Fruit fly (Drosophila melanogaster) Kc167 (cell line): Measurements from ENCODE around the gene CG3436.

ENCODE experiments used
- Myc ChIP-seq: fragments of >200 bp; optimal IDR thresholded peaks from 2 replicates; lab custom pipeline; 2017; ENCODE audit warnings: missing external identifiers
- Sin3A ChIP-seq: fragments of >200 bp; optimal IDR thresholded peaks from 2 replicates; lab custom pipeline; 2018; ENCODE audit warnings: missing external identifiers
- h ChIP-seq: fragments of >200 bp; optimal IDR thresholded peaks from 3 replicates; lab custom pipeline; 2018; ENCODE audit warnings: missing external identifiers
- insv ChIP-seq: fragments of >200 bp; optimal IDR thresholded peaks from 3 replicates; lab custom pipeline; 2018; ENCODE audit warnings: missing external identifiers
- psq ChIP-seq: fragments of >200 bp; optimal IDR thresholded peaks from 2 replicates; lab custom pipeline; 2017; ENCODE audit warnings: missing external identifiers
- ttk ChIP-seq: sonication (Bioruptor generic); optimal IDR thresholded peaks from 2 replicates; lab custom pipeline; 2017; ENCODE audit warnings: missing external identifiers

CG3436 gene

DNA sequence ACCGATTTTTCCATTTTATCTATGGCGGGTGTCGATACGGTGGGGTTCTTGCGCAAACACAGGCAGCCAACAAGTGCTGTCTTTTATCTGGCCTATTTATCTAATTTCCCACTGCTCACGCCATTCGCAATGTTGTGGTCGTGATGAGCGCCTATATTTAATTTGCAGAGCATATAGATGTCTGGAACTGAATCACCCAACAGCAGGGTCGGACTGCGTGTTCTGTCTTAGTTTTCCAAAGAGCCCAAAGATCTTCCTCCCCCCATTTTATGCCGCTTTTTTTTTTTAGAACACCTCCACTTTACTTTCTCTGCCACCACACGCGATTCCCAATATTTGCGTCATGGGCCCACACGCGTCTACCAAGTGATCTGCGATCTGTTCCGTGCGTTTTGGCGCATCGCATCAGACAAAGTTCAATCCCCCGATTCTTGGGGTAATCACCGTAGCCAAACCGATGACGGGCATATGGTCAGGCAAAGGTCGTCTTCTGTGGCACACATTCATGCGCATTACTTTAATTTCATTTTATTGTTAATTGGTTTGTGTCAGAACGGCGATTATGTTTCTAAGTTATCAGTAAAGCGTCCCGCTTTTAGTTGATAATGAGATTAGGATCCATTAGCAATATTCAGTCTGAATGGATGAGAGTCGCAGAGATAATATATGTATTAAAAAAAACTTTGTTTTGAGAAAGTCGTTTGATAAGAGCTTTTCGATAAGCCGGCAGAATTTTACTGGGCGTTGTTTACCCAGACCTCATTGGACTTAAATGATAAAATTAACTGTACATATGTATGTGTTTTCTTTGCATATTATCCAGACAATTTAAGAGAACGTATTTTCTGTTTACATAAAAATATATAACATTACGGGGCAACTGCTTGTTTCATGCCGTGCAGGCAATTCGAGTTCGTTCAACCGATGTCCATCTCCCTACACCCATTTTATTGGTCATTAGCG is 18.8 kb upstream of the CG3436 start:
- no peak for TF ChIP-seq Myc
- TF ChIP-seq Sin3A (lab: Kevin White, UChicago), result no peak
- TF ChIP-seq psq (lab: Kevin White, UChicago), result no peak
- no peak for TF ChIP-seq ttk (lab: Kevin White, UChicago)
- no peak for TF ChIP-seq h (lab: Kevin White, UChicago)
- TF ChIP-seq insv, result no peak

DNA sequence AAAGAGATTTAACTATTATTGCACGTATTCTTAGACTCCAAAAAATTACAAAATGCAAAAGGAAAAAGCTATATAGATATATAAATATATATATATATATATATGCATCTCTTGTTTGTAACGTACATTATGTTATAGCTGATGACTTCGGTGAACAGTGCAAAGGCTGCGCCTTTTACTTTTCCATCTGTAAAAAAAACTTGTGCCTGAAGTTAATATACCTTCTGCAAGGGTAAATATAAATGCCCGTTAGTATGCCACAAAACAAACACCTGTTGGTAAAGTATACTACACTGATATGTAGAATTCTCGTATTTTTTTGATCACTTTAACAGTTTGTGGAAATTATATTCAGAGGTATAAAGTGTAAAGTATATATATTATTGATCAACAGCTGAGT is 17.8 kb upstream of the CG3436 start:
- TF ChIP-seq insv, result no peak
- TF ChIP-seq psq (lab: Kevin White, UChicago), result no peak
- TF ChIP-seq h (lab: Kevin White, UChicago), result no peak
- no peak for TF ChIP-seq Myc
- no peak for TF ChIP-seq Sin3A (lab: Kevin White, UChicago)
- TF ChIP-seq ttk (lab: Kevin White, UChicago), result no peak

DNA sequence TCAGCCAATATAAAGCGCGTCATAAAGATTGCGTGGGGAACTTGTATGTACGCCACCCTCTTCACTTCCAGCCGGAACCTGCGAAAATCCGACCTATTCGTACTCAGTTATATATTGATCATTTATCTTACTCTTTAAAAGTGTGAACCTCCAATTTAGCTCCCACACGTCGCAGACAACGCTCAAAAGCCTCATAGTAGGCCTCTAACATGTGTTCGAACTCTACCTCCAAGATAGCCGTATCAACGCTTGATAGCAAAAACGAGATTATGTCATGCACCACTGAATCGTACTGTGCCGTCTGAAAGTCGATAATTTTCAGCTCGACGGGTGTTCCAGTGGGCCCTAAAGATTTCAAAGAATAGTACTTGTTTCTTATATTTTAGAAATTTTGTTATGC is 16.2 kb upstream of the CG3436 start:
- no peak for TF ChIP-seq h (lab: Kevin White, UChicago)
- no peak for TF ChIP-seq Myc
- no peak for TF ChIP-seq ttk (lab: Kevin White, UChicago)
- no peak for TF ChIP-seq Sin3A (lab: Kevin White, UChicago)
- no peak for TF ChIP-seq psq (lab: Kevin White, UChicago)
- TF ChIP-seq insv, result no peak

DNA sequence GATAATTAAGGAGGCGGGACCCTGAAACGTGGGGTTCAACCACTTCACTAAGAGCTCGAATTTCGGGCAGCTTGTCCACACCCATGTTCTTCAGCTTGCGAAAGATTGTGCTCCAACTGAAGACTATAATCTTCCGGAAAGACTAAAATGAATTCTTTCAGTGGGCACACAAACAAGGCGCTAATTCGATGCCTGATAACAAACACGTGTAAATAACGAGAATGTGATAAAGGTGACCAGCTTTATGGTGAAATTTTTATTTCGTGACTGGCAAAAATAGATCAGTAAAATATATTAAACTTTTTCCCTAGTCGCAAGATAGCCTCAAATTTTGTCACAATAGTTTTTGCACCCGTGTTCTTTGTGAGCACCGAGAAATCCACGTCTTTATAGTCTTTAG is 15.0 kb upstream of the CG3436 start, which contains the start of the genes CG31975 and ovm:
TSS of gene CG31975 (minus strand) at position 144 of the 400 bp plus-strand sequence.
TSS of gene ovm (minus strand) at position 144 of the 400 bp plus-strand sequence.
- no peak for TF ChIP-seq ttk (lab: Kevin White, UChicago)
- no peak for TF ChIP-seq h (lab: Kevin White, UChicago)
- no peak for TF ChIP-seq insv
- TF ChIP-seq Sin3A (lab: Kevin White, UChicago), result no peak
- no peak for TF ChIP-seq psq (lab: Kevin White, UChicago)
- TF ChIP-seq Myc, result no peak

DNA sequence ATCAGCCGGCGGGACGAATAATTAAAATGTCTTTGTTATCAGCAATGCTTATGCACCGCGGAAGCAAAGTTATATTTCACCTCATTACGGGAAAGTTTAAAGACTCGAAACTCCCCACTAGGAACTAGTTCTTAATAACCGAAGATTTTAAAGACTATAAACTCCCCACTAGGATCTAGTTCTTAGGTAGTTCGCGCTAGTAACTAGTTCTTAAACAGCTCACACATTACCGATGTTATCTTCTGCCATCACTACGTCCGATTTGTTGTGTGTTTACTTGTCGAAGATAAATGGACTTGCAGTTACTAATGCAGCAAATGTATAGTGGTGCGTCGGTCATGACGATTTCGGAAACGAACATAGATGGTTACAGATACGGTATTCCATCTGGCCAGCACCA is 12.7 kb upstream of the CG3436 start, which contains the start of the genes CG31974 and CG11454:
TSS of gene CG31974 (minus strand) at position 4 of the 400 bp plus-strand sequence.
TSS of gene CG11454 (plus strand) at position 236 of the 400 bp plus-strand sequence.
- TF ChIP-seq Sin3A (lab: Kevin White, UChicago), result no peak
- TF ChIP-seq ttk (lab: Kevin White, UChicago), result no peak
- no peak for TF ChIP-seq h (lab: Kevin White, UChicago)
- no peak for TF ChIP-seq insv
- no peak for TF ChIP-seq psq (lab: Kevin White, UChicago)
- TF ChIP-seq Myc, result no peak

DNA sequence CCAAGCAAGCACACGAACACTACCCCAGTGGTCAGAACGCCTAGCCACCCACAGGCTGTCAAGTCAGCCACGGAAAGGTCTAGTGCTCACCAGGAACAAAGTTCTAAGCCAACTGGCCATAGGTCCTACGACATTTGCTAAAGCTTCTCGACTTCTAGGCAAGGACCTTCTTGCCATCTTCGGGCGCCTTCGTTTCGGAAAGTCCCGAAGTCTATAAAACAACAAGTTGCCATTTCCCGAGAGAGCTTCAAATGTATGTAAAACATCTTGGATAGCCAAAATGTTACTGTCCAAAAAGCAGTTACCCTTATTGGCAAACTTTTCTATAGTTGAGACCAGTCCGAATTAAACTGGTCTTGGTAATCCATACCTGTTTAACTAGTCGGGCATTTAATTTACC is 9.3 kb upstream of the CG3436 start:
- TF ChIP-seq insv (no peak), h (lab: Kevin White, UChicago) (no peak), Sin3A (lab: Kevin White, UChicago) (no peak)

DNA sequence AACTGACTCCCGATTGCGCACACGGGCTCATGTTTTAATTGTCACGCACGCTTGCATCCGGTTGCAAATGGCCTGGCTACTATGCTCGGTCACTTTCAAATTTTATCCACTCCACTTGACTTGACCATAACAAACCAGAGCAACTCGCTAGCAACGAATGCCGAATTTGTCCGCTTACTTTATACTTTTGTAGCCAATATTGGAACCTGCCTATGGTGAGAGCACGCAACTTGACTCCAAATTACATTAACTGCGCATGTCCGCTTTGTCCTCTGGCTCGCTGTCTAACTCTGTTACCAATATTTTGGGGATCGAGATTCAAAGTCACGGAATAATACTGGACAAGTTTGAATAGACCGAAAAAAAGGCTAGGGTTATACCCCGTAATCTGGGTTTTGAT is 2.7 kb upstream of the CG3436 start, which contains the start of gene CG42399:
TSS of gene CG42399 (minus strand) at position 159 of the 400 bp plus-strand sequence.
- TF ChIP-seq Myc, result no peak
- no peak for TF ChIP-seq ttk (lab: Kevin White, UChicago)
- no peak for TF ChIP-seq psq (lab: Kevin White, UChicago)
- no peak for TF ChIP-seq insv
- TF ChIP-seq h (lab: Kevin White, UChicago), result no peak
- no peak for TF ChIP-seq Sin3A (lab: Kevin White, UChicago)

DNA sequence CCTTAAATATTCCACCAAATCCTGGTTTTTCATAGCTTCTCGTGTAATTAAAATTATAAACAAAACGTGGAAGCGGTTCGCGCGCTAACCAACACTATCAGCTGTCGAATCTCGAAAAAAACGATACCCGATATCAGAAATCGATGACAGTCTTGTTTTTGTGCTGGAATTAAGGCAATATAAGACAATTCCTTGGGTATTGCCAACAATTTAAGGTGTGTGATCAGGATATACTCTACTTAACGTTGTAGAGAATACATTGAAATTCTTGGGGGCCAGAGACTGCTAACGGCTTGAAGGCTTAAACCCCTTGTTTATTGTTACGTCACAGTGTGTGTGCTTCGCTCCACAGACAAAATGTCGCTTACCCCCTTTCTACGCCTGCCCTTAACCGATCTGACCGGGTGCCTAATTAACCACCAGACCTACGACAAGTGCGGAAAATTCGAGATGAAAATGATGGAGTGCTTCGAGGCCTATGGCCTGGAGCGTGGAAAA is 565 bp upstream of the CG3436 start, which contains the start of gene Pus10:
TSS of gene Pus10 (minus strand) at position 91 of the 498 bp plus-strand sequence.
- TF ChIP-seq Myc (no peak), Sin3A (lab: Kevin White, UChicago) (no peak), h (lab: Kevin White, UChicago) (no peak), psq (lab: Kevin White, UChicago) (no peak), insv (no peak), ttk (lab: Kevin White, UChicago) (no peak)

DNA sequence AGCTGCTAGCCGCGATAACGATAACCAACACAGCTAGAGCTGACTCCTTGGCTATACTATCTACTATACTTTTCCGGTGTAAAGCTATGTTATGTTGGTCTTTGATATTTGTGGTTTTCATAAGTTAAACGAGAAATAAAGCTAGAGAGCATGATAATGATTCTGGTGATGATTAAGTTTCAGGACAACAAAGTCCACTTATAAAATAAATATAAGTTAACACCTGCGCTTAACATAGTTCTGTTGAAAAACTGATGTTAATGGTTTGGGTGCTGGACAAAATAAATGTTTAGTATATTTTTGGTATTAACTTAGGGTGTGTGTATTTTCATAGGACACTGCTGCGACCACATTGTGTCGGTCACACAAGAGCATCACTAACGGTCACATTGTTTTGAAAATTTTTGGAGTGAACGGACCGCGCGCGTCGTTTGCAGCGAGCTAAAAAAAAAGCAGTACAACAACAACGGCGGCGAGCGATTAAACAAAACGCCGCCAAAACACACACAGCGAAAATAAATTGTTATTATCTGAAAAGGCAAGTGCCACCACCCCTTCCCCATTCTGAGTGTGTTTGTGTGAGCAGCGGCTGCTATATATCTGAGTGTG is 2.9 kb downstream of the CG3436 start, which contains the start of the genes CG33635 and spen:
TSS of gene CG33635 (minus strand) at position 16 of the 609 bp plus-strand sequence.
TSS of gene spen (plus strand) at position 384 of the 609 bp plus-strand sequence.
- TF ChIP-seq ttk (lab: Kevin White, UChicago) (no peak), h (lab: Kevin White, UChicago) (no peak), Sin3A (lab: Kevin White, UChicago) (no peak), Myc (no peak), psq (lab: Kevin White, UChicago) (no peak), insv (no peak)

DNA sequence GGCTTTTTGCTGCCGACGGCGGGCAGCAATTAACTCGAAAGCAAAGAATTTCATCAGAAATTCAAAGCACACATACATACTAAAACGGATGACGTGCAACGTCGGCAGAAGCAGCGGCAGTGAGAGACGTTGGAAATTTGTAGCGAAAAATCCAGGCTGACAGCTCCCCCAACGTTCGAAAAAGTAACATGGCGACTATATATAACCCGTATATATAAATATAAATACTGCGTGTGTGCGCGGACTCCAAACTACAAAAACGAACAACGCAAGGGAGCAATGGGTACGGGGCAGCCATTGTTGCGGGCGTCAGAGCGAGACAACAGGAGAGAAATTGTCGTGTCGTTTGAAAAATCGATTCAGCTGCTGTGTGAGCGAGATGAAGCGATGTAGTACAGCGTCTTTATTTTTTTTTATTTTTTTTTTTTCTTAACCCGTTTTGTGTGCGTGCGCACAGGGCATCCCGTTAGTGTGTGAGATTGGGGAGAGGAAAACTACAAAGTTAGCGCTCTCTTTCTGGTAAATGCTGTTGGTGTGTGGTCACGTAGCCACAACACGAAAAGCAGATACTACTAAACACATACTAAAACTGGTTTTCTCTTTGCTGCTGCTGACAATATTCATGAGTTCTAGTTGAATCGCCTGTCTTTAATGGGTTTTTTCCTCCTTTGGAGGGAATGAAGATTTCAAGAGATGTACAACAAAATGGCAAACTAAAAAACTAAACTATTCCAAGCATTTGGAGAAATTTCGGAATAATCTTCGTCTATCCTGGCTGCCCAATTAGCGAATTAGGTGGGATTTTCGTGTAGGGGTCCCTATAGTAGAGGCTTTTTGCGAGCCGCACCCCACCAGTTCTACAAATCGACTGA is 5.0 kb downstream of the CG3436 start:
- TF ChIP-seq ttk (lab: Kevin White, UChicago) (no peak), Sin3A (lab: Kevin White, UChicago) (no peak), insv (no peak), psq (lab: Kevin White, UChicago) (no peak), Myc (no peak), h (lab: Kevin White, UChicago) (no peak)
